Worm (Caenorhabditis elegans) whole organism, mixed stage, embryonic: Measurements from ENCODE around the gene spe-26.

Source experiments
- M03D4.4 ChIP-seq: sonication (generic microtip); optimal IDR thresholded peaks from 2 replicates; lab custom pipeline; 2017; ENCODE audit warnings: mild to moderate bottlenecking, missing genetic modification characterization, missing compliant biosample characterization
- bed-3 ChIP-seq: fragments of 200-800 bp; sonication (Bioruptor generic); optimal IDR thresholded peaks from 3 replicates; lab custom pipeline; 2018; ENCODE audit warnings: mild to moderate bottlenecking, missing genetic modification characterization, moderate library complexity, missing compliant biosample characterization
- blmp-1 ChIP-seq: fragments of 150-350 bp; optimal IDR thresholded peaks from 2 replicates; lab custom pipeline; 2014; ENCODE audit warnings: missing biosample characterization, missing genetic modification characterization
- ceh-39 ChIP-seq: fragments of 150-350 bp; optimal IDR thresholded peaks from 2 replicates; lab custom pipeline; 2014; ENCODE audit warnings: missing biosample characterization, missing genetic modification characterization
- ceh-43 ChIP-seq: fragments of 200-800 bp; sonication (Bioruptor generic); optimal IDR thresholded peaks from 2 replicates; lab custom pipeline; 2018; ENCODE audit warnings: mild to moderate bottlenecking, missing genetic modification characterization, moderate library complexity, missing compliant biosample characterization
- ceh-83 ChIP-seq: fragments of 200-800 bp; sonication (Bioruptor generic); optimal IDR thresholded peaks from 2 replicates; lab custom pipeline; 2018; ENCODE audit warnings: mild to moderate bottlenecking, missing genetic modification characterization, missing compliant biosample characterization
- ces-1 ChIP-seq: fragments of 150-350 bp; optimal IDR thresholded peaks from 2 replicates; lab custom pipeline; 2014; ENCODE audit warnings: missing biosample characterization, missing genetic modification reagents, missing genetic modification characterization
- cnd-1 ChIP-seq: fragments of 200-800 bp; sonication (Bioruptor generic); optimal IDR thresholded peaks from 2 replicates; lab custom pipeline; 2018; ENCODE audit warnings: mild to moderate bottlenecking, missing genetic modification characterization, missing compliant biosample characterization
- drap-1 ChIP-seq: fragments of 200-800 bp; sonication (Bioruptor generic); optimal IDR thresholded peaks from 3 replicates; lab custom pipeline; 2018; ENCODE audit warnings: mild to moderate bottlenecking, missing genetic modification characterization, missing compliant biosample characterization
- elt-1 ChIP-seq: sonication (generic microtip); optimal IDR thresholded peaks from 2 replicates; lab custom pipeline; 2017; ENCODE audit warnings: missing genetic modification characterization, mild to moderate bottlenecking, missing compliant biosample characterization, antibody characterized with exemption, moderate library complexity, borderline replicate concordance; ENCODE audit not compliant: insufficient read depth
- elt-3 ChIP-seq: fragments of 150-350 bp; optimal IDR thresholded peaks from 2 replicates; lab custom pipeline; 2014; ENCODE audit warnings: missing biosample characterization, missing genetic modification characterization
- flh-1 ChIP-seq: fragments of 200-800 bp; sonication (Bioruptor generic); optimal IDR thresholded peaks from 2 replicates; lab custom pipeline; 2018; ENCODE audit warnings: mild to moderate bottlenecking, missing genetic modification characterization, moderate library complexity, missing compliant biosample characterization
- lin-13 ChIP-seq: fragments of 150-350 bp; optimal IDR thresholded peaks from 2 replicates; lab custom pipeline; 2014; ENCODE audit warnings: missing biosample characterization, missing genetic modification characterization
- lin-32 ChIP-seq: fragments of 200-800 bp; sonication (Bioruptor generic); optimal IDR thresholded peaks from 2 replicates; lab custom pipeline; 2018; ENCODE audit warnings: mild to moderate bottlenecking, missing genetic modification characterization, missing compliant biosample characterization
- lsy-2 ChIP-seq: fragments of 150-350 bp; optimal IDR thresholded peaks from 2 replicates; lab custom pipeline; 2014; ENCODE audit warnings: missing biosample characterization, missing genetic modification characterization
- mab-5 ChIP-seq: fragments of 150-350 bp; optimal IDR thresholded peaks from 2 replicates; lab custom pipeline; 2014; ENCODE audit warnings: missing biosample characterization, missing genetic modification characterization
- mep-1 ChIP-seq: fragments of 150-350 bp; optimal IDR thresholded peaks from 2 replicates; lab custom pipeline; 2017; ENCODE audit warnings: missing biosample characterization, missing genetic modification reagents, missing genetic modification characterization, inconsistent platforms
- nhr-12 ChIP-seq: fragments of 150-350 bp; optimal IDR thresholded peaks from 2 replicates; lab custom pipeline; 2014; ENCODE audit warnings: missing biosample characterization, missing genetic modification characterization
- nhr-2 ChIP-seq: fragments of 150-350 bp; optimal IDR thresholded peaks from 2 replicates; lab custom pipeline; 2014; ENCODE audit warnings: missing biosample characterization, missing genetic modification characterization
- nhr-237 ChIP-seq: fragments of 150-350 bp; optimal IDR thresholded peaks from 2 replicates; lab custom pipeline; 2014; ENCODE audit warnings: missing biosample characterization, missing genetic modification characterization
- nhr-28 ChIP-seq: fragments of 150-350 bp; optimal IDR thresholded peaks from 2 replicates; lab custom pipeline; 2014; ENCODE audit warnings: missing biosample characterization, missing genetic modification characterization
- nhr-76 ChIP-seq: sonication (generic microtip); optimal IDR thresholded peaks from 2 replicates; lab custom pipeline; 2017; ENCODE audit warnings: missing biosample characterization, missing genetic modification characterization
- pha-4 ChIP-seq: fragments of 150-350 bp; optimal IDR thresholded peaks from 2 replicates; lab custom pipeline; 2018; ENCODE audit warnings: missing biosample characterization, missing genetic modification reagents, missing genetic modification characterization
- snpc-4 ChIP-seq: fragments of 150-350 bp; optimal IDR thresholded peaks from 2 replicates; lab custom pipeline; 2014; ENCODE audit warnings: missing biosample characterization, missing genetic modification characterization
- tbx-8 ChIP-seq: fragments of 200-800 bp; sonication (Bioruptor generic); optimal IDR thresholded peaks from 2 replicates; lab custom pipeline; 2018; ENCODE audit warnings: mild to moderate bottlenecking, missing genetic modification characterization, moderate library complexity, missing compliant biosample characterization
- unc-120 ChIP-seq: sonication (generic microtip); optimal IDR thresholded peaks from 2 replicates; lab custom pipeline; 2017; ENCODE audit warnings: missing genetic modification characterization, missing compliant biosample characterization; ENCODE audit not compliant: poor library complexity, severe bottlenecking
- unc-39 ChIP-seq: fragments of 150-350 bp; optimal IDR thresholded peaks from 2 replicates; lab custom pipeline; 2014; ENCODE audit warnings: missing biosample characterization, missing genetic modification characterization
- unc-62 ChIP-seq: fragments of 150-350 bp; optimal IDR thresholded peaks from 2 replicates; lab custom pipeline; 2014; ENCODE audit warnings: missing biosample characterization, missing genetic modification reagents, missing genetic modification characterization
- zip-8 ChIP-seq: fragments of 150-350 bp; optimal IDR thresholded peaks from 2 replicates; lab custom pipeline; 2014; ENCODE audit warnings: missing biosample characterization, missing genetic modification characterization
- ztf-11 ChIP-seq: fragments of 150-350 bp; optimal IDR thresholded peaks from 2 replicates; lab custom pipeline; 2014; ENCODE audit warnings: missing biosample characterization, missing genetic modification characterization

The spe-26 gene

DNA sequence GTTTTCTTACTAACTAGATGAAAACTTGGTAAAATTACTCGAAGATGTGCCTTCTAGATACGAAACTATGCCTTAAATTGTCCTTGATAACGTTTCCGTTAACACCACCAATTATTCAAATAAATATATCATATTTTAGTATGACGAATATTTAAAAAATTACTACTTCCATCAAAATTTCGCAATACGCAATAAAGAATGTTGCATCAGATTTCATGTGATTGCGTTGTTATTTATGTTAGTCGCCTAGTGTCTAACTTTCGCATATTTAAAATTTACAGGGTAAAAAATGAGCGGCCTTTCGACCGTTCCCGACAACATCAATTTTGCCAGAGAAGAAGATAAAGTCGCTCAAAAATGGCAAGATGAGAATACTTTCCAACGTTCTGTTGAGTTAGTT, 23.4 kb downstream of the spe-26 start, which contains the start of gene iars-1:
Gene iars-1, plus strand, starts transcription at position 276 of the 400 bp plus-strand sequence.
- TF ChIP-seq ces-1 (GFP tag; lab: Kevin White, UChicago) (no peak), zip-8 (tag; lab: Kevin White, UChicago) (peak; percentile 67)
- TF ChIP-seq, all 35 proteins: peak for 1

DNA sequence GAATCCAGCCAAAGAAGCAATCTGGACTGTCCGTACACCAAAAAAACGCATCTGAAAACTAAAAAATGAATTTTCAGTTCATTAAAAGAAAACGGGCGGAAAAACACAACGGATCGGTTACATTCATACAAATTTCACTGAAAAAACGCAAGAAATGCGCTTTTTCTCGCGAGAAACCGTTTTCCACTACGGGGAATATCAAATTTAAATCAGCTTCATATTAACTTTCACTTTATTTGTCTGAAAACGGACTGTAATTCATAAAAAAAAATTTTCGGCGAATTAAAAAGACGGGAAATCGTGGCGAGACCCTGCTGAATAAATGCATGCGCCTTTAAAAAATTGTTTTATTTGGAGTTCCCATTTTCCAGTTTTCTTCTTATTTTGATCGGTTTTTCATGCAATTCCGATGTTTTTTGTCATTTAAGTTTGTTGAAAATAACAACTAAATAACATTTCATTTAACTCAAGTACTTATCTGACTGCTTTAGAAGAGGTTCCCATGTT, 23.9 kb downstream of the spe-26 start, which contains the start of gene pges-2:
Gene pges-2, minus strand, starts transcription at position 51 of the 507 bp plus-strand sequence.
- TF ChIP-seq bed-3 (GFP tag; lab: Kevin White, UChicago) = no peak
- TF ChIP-seq ceh-39 (tag; lab: Kevin White, UChicago) = no peak
- no peak for TF ChIP-seq nhr-12 (tag; lab: Kevin White, UChicago)
- TF ChIP-seq lin-32 = no peak
- no peak for TF ChIP-seq flh-1 (GFP tag; lab: Kevin White, UChicago)
- TF ChIP-seq lsy-2 = peak; percentile 12
- no peak for TF ChIP-seq cnd-1 (tag; lab: Kevin White, UChicago)
- TF ChIP-seq unc-120 (tag; lab: Kevin White, UChicago) = peak; percentile 0
- no peak for TF ChIP-seq tbx-8 (GFP tag; lab: Kevin White, UChicago)
- no peak for TF ChIP-seq mab-5
- no peak for TF ChIP-seq ztf-11 (tag; lab: Kevin White, UChicago)
- TF ChIP-seq ceh-83 = no peak
- TF ChIP-seq snpc-4 (tag; lab: Kevin White, UChicago) = no peak
- no peak for TF ChIP-seq unc-62 (GFP tag; lab: Kevin White, UChicago)
- TF ChIP-seq pha-4 = no peak
- no peak for TF ChIP-seq mep-1 (tag; lab: Kevin White, UChicago)
- no peak for TF ChIP-seq elt-1 (tag; lab: Kevin White, UChicago)
- no peak for TF ChIP-seq nhr-28 (tag; lab: Kevin White, UChicago)
- TF ChIP-seq elt-3 (tag; lab: Kevin White, UChicago) = no peak
- no peak for TF ChIP-seq unc-39 (tag; lab: Kevin White, UChicago)
- TF ChIP-seq nhr-2 = no peak
- peak; percentile 52 for TF ChIP-seq ces-1 (GFP tag; lab: Kevin White, UChicago)

DNA sequence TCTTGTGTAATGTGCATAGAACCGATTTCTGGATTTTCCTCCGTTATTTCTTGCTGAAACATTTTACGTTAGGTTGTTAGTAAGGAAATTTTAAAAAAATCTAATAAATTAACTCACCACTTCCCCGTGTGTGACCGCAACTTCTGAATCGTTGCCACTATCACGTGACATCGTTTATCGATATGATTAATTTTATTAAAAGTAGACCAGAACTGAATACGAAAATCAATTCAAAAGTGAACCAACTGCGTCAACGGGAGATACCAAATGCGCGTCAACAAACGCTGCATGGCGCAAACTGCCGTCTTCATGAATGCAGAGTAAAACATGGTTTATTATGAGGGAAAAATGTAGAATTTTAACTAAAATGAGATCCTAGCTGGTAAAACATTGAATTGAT, 25.7 kb downstream of the spe-26 start, which contains the start of gene sir-2.1:
Gene sir-2.1, minus strand, starts transcription at position 212 of the 400 bp plus-strand sequence.
- no peak for TF ChIP-seq flh-1 (GFP tag; lab: Kevin White, UChicago)
- TF ChIP-seq M03D4.4 (tag; lab: Kevin White, UChicago) = no peak
- TF ChIP-seq ces-1 (GFP tag; lab: Kevin White, UChicago) = peak; percentile 46
- TF ChIP-seq lin-13 (tag; lab: Kevin White, UChicago) = peak; percentile 8
- TF ChIP-seq lsy-2 = peak; percentile 14
- peak; percentile 47 for TF ChIP-seq mep-1 (tag; lab: Kevin White, UChicago)
- no peak for TF ChIP-seq ceh-39 (tag; lab: Kevin White, UChicago)

DNA sequence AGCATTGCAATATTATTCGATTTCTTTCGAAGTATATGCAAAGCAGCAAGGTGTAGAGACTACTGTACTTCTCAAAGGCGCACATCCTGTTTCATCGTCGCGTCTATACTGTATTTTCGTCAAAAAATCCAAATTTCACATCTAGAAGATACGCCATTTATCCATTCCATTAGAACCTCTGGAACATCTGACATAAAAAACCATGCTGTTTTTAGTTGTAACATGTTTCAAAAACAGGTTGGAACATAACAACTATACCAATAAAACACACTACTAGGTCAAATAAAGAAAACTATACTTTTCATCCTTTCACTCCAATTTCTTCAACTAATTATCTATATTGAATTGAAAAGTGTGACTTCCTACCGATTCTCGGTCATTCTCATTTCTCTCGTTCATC, 31.4 kb downstream of the spe-26 start, which contains the start of gene ugt-59:
Gene ugt-59, plus strand, starts transcription at position 301 of the 400 bp plus-strand sequence.
- TF ChIP-seq nhr-76 (tag; lab: Kevin White, UChicago) (no peak), nhr-237 (tag; lab: Kevin White, UChicago) (no peak), zip-8 (tag; lab: Kevin White, UChicago) (no peak), M03D4.4 (tag; lab: Kevin White, UChicago) (no peak)

DNA sequence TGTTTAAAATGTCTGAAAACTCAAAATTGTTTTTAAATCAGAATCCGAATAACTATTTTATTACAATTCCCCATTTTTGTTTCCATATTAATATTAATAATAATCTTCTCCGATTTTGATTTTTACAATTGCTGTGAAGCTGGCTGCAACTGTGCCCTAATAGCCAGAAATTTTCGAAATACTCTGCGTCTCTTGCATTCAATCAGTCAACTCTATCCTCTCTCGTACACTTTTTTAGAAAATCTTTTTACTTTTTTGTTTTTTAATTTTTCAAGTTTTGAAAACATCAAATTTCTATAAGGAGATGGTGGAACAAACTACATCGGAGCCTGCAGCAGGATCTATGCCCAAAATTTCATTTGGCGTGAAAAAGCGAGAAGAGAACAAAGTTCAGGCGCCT, 33.9 kb downstream of the spe-26 start, which contains the start of gene gkow-1:
Gene gkow-1, plus strand, starts transcription at position 301 of the 400 bp plus-strand sequence.
- TF ChIP-seq unc-62 (GFP tag; lab: Kevin White, UChicago) (no peak), zip-8 (tag; lab: Kevin White, UChicago) (no peak), ces-1 (GFP tag; lab: Kevin White, UChicago) (peak; percentile 35)

DNA sequence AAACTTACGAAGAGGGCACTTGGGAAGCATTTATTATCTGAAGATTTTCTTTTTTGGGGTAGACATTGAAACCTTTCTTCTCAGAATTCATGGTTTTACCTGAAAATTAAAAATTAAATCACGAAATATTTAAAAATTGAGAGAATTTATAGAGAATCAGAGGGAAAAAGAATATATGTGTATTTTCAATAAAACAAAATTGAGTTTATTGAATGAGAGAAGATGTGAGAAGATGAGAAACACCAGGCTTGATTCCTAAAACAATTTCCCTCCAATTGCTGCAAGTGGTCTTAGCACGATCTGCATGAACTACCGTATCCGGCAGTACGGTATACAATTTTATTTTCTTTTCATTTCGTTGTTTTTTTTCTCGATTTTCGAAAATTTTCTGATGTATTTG, 34.7 kb downstream of the spe-26 start, which contains the start of gene R11A8.1:
Gene R11A8.1, minus strand, starts transcription at position 101 of the 400 bp plus-strand sequence.
- TF ChIP-seq cnd-1 (tag; lab: Kevin White, UChicago) (no peak), ceh-43 (GFP tag; lab: Kevin White, UChicago) (no peak), nhr-2 (no peak), lsy-2 (no peak), lin-13 (tag; lab: Kevin White, UChicago) (no peak), pha-4 (no peak), ceh-39 (tag; lab: Kevin White, UChicago) (no peak), blmp-1 (tag; lab: Kevin White, UChicago) (no peak), elt-1 (tag; lab: Kevin White, UChicago) (no peak), drap-1 (GFP tag; lab: Kevin White, UChicago) (no peak), unc-120 (tag; lab: Kevin White, UChicago) (no peak), unc-62 (GFP tag; lab: Kevin White, UChicago) (no peak)
- TF ChIP-seq, all 35 proteins: peak for 0
